Fruit fly (Drosophila melanogaster) whole organism: ENCODE data around the gene Trmt112.

Experiments used
- CG8478 ChIP-seq: fragments of >200 bp; optimal IDR thresholded peaks from 2 replicates; lab custom pipeline; 2018; ENCODE audit warnings: inconsistent platforms
- Dll ChIP-seq: fragments of >200 bp; optimal IDR thresholded peaks from 2 replicates; lab custom pipeline; 2017
- EcR ChIP-seq, 2 experiments: fragments of >200 bp; optimal IDR thresholded peaks; 2 replicates each; lab custom pipeline; 2017; ENCODE audit warnings: missing biosample characterization in 2 of 2, missing genetic modification characterization in 2 of 2, missing genetic modification reagents in 2 of 2
- pan ChIP-seq: fragments of >200 bp; optimal IDR thresholded peaks from 2 replicates; lab custom pipeline; 2017
- psq ChIP-seq: fragments of >200 bp; optimal IDR thresholded peaks from 2 replicates; lab custom pipeline; 2017
- usp ChIP-seq: fragments of >200 bp; optimal IDR thresholded peaks from 2 replicates; lab custom pipeline; 2017; ENCODE audit warnings: missing biosample characterization, missing genetic modification characterization, mixed read lengths

Trmt112 gene

DNA sequence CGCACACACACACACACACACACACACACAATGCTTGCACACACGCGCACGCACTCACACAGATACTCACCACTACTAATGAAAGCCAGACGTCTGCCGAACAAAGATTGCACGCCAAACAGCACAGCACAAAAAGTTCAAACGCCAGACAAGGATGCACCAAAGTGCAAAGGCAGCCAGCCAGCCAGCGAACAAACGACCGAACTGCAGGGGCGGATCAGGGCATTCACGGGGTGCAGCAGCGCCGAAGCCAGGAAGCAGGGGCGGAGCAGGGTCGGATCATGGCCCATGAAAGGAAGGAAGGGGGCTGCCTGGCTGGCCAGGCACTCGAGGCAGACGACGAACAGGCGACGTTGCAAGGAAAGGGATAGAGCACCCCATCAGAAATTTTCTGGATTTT is 35.9 kb upstream of the Trmt112 start:
- peak in 1 of 2 experiments; percentile 81 for TF ChIP-seq EcR (GFP tag; optimal IDR thresholded peaks at IDR 0.05; lab: Kevin White, UChicago)
- no peak for TF ChIP-seq psq (lab: Kevin White, UChicago)
- TF ChIP-seq CG8478 (lab: Kevin White, UChicago), result no peak
- no peak for TF ChIP-seq usp (GFP tag; lab: Kevin White, UChicago)
- TF ChIP-seq pan, result no peak
- peak; percentile 2 for TF ChIP-seq Dll

DNA sequence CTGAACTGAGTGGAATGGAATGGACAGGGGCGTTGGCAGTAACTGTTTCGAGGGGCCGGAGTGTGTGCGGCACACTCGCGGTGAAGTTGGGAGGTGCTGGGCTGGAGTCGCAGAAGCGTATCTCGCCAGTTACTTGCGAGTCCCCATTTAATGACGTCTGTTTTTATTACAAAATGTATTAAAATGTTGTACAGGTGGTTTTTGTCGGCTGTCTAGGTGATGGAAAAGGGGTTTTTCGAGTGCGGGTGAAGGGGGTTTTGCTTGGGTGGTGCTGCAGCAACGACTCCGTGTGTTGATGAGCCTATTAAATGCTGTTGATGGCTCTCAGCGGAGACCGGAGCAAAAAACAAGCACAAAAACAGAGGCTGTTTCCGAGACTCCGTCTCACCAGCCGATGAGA is 34.7 kb upstream of the Trmt112 start:
- TF ChIP-seq Dll, result peak; percentile 40
- TF ChIP-seq pan, result no peak
- TF ChIP-seq EcR (GFP tag; optimal IDR thresholded peaks at IDR 0.05; lab: Kevin White, UChicago), result peak in 1 of 2 experiments; percentile 2
- TF ChIP-seq psq (lab: Kevin White, UChicago), result no peak
- no peak for TF ChIP-seq usp (GFP tag; lab: Kevin White, UChicago)
- TF ChIP-seq CG8478 (lab: Kevin White, UChicago), result no peak

DNA sequence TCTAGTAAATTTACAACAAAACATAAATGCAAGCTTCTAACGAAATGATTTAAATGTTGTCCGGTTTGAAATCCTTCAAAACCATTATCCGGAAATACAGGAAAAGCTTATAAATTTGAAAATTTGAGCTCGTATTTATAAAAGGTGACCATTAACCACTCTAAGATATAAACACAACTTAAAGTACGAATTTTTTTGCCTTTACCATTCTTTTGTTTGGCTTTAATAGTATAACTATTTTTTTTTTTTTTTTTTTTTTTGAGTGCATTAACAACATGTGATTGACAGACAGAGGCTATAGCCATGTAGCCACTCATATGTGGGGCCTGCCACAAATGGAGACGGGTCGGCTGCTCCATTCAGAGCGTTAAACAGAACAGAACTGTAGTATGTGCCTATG is 26.8 kb upstream of the Trmt112 start:
- TF ChIP-seq Dll (no peak), CG8478 (lab: Kevin White, UChicago) (no peak), usp (GFP tag; lab: Kevin White, UChicago) (no peak), pan (no peak), psq (lab: Kevin White, UChicago) (no peak), EcR (GFP tag; optimal IDR thresholded peaks at IDR 0.05; lab: Kevin White, UChicago) (no peak)

DNA sequence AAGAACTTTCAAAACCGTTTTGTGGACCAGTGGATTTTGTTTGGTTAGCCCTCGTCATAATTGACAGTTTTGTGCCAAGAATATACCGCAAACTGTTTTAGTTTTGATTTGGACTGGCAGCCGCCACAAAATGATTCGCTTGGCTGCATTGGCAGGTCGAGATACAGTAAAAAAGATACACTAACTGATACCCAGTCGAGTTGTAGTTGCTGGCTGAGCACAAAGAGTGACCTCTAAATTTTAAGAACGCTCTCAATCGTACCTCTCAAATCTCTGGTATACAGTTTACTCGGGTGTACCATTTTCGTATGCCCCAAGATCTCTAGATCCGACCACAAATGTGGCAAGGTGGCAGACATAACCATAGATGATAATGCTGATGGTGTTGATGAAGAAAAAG is 26.3 kb upstream of the Trmt112 start:
- TF ChIP-seq pan, result no peak
- no peak for TF ChIP-seq usp (GFP tag; lab: Kevin White, UChicago)
- no peak for TF ChIP-seq CG8478 (lab: Kevin White, UChicago)
- TF ChIP-seq Dll, result no peak
- TF ChIP-seq psq (lab: Kevin White, UChicago), result no peak
- TF ChIP-seq EcR (GFP tag; optimal IDR thresholded peaks at IDR 0.05; lab: Kevin White, UChicago), result no peak

DNA sequence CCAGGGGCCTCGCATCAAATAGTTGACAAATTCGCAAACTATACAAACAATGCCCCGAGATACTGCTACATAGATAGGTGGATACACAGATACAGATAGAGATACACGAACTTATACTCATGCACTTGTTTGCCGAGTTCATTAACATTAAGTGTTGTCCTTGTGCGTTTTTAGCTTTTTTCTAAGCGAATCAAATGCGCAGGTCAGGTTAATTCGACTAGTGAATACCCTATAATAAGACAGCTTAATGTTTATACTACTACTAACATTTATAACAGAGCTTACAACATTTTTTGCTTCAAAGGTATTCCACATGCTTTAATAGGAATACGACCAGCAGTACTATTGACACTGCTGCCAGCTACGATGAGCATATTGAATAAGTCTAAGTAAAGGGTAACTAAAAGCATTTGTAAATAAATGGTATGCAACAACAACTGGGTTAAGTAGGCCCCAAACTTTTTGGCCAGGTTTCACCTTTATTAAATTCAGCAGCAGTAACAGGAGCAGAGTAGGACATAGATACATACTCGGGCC is 24.9 kb upstream of the Trmt112 start:
- no peak for TF ChIP-seq EcR (GFP tag; optimal IDR thresholded peaks at IDR 0.05; lab: Kevin White, UChicago)
- TF ChIP-seq CG8478 (lab: Kevin White, UChicago), result no peak
- TF ChIP-seq usp (GFP tag; lab: Kevin White, UChicago), result no peak
- no peak for TF ChIP-seq pan
- no peak for TF ChIP-seq Dll
- no peak for TF ChIP-seq psq (lab: Kevin White, UChicago)

DNA sequence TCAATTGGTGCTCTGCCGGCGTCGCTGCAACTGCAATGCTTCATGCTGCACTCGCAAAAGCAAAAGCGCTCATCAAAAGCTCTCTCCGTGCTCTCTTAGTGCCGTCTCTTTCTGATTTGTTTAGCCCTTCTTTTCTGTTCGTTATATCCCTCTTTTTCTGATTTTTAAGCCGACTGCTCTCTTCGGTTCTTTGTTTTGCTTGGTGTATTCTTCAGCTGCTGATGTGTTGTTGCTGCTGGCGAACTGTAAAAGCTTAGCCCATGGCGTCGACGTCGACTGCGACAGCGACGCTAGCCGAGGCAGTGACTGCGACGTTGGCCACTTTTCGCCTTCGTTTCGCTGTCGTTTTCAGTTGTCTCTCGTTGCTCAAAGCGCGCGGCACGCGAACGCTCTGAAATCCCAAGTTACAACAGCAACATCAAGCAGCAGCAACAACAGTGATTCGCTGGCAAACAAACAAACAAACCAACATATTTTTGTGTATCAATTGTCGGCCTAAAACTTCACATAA is 23.4 kb upstream of the Trmt112 start:
- peak; percentile 26 for TF ChIP-seq CG8478 (lab: Kevin White, UChicago)
- peak; percentile 74 for TF ChIP-seq Dll
- peak in 1 of 2 experiments; percentile 17 for TF ChIP-seq EcR (GFP tag; optimal IDR thresholded peaks at IDR 0.05; lab: Kevin White, UChicago)
- peak; percentile 83 for TF ChIP-seq psq (lab: Kevin White, UChicago)
- no peak for TF ChIP-seq usp (GFP tag; lab: Kevin White, UChicago)
- no peak for TF ChIP-seq pan

DNA sequence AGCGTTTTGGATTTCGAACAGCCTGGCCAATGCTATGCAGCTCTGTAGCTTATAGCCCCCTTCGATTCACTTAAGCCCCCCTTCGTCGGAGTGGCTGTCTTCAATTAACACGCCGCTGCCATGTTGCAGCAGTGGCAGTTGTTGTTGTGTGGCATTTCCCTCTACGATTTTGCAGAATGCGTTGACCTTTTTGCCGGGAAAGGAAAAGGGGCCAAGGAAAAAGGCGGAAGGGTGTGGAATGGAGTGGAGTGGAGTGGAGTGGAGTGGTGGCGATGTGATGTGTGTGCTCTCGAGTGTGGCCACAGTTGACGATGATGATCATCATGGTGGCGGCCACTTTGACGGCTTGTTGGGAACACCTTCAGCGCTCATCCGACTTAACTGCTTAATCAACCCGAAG is 21.7 kb upstream of the Trmt112 start:
- TF ChIP-seq EcR (GFP tag; optimal IDR thresholded peaks at IDR 0.05; lab: Kevin White, UChicago), result peak in 1 of 2 experiments; percentile 84
- no peak for TF ChIP-seq pan

DNA sequence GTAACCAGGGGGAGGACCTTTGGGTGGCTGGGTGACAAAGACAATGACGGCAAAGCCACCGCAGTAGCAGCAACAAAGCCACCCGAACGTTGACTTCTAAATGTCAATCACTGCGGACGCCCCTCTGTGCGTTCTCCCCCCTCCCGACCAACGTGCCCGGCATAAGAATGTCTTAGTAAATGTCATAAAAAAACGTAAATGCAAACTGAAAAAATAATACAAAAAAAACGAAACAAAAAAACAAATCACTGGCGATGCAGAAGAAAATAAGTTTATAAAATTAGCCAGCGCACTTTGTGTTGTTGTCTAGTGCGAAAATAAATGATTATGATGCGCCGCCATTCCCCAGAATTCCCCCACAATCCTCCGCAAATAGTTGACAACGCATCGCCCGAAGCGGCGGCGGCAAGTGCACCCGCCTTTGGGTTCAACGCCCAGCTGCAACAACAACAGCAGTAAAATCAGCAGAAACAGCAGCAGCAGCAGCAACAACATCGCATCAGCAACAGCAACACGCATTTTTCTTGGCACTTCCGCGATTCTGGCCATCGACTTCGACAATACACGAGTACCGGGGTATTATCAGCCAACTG is 20.4 kb upstream of the Trmt112 start:
- TF ChIP-seq Dll (no peak), EcR (GFP tag; optimal IDR thresholded peaks at IDR 0.05; lab: Kevin White, UChicago) (peak; percentile 46 to 93)

DNA sequence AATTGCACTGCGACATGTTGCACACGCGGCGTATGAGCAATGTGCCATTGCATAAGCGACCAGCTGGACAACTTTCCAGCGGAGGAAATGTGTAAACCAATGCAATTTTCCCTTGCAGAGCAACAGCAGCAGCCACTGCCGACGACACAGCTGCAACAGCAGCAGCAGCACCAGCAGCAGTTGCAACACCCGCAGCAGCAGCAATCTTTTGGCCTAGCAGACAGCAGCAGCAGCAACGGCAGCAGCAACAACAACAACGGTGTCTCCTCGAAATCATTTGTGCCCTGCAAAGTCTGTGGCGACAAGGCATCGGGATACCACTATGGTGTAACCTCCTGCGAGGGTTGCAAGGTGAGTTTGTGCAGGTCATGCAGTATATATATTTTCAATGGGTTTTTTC is 14.1 kb upstream of the Trmt112 start:
- TF ChIP-seq CG8478 (lab: Kevin White, UChicago) (no peak), Dll (no peak)

DNA sequence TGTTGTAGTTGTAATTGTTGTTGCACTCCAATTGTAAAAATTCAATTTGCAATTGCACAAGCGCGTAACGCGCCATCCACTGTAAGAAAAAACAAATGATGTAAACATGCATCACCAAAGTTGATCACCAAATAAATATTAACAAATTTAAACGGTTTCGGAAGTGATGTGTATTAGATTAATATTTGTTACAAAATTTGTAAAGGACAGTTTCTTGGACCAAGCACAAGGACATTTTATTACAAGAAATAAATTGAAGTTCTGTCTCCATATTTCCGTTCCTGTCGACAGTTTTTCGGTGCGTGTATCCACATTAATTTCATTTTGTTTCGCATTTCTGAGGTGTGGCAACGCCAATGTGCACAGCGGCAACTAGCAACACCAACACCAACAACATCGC is 13.1 kb upstream of the Trmt112 start:
- TF ChIP-seq EcR (GFP tag; optimal IDR thresholded peaks at IDR 0.05; lab: Kevin White, UChicago) (no peak), psq (lab: Kevin White, UChicago) (no peak), pan (no peak), usp (GFP tag; lab: Kevin White, UChicago) (no peak), CG8478 (lab: Kevin White, UChicago) (no peak), Dll (no peak)

DNA sequence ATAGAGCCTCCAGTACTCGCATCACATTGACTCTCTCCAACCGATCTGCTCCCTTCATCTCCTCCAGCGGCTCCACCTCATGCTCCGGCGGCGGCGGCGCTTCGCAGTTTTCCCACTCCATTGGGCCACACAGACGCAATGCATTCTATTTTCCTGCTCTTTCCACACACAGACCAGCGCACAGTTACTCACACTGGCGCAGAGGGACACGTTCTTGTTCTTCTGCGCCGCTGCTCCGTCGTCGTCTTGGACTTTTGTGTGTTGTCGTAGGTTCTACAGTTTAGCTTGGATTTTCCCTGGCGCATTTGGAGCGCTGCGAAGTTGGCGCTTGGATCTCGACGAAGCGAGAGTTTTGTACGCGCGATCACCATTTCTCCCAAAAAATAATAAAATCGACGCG is 9.7 kb upstream of the Trmt112 start, which contains the start of gene Eip78C:
Eip78C (plus strand) TSS at position 301 of the 400 bp plus-strand sequence.
- no peak for TF ChIP-seq EcR (GFP tag; optimal IDR thresholded peaks at IDR 0.05; lab: Kevin White, UChicago)

DNA sequence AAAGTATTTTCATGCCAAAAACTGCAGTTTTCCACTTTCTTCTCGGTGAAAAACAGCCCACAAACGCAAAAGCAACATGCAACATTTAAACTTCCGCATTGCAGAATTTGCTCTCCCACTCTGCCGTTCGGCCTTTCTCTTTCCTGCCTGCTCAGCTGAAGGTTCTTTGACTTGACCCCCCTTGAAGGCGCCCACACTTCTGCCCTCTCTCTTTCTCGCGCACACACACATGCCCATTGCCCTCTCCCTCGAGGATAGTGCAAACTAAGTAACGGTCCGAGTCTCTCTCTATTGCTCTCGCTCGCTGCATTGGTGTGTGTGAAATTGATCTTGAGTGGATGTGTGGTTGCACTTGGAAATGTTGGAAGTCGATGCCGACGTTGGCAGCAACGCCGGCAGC is 9.0 kb upstream of the Trmt112 start:
- TF ChIP-seq psq (lab: Kevin White, UChicago) (no peak), EcR (GFP tag; optimal IDR thresholded peaks at IDR 0.05; lab: Kevin White, UChicago) (peak in 1 of 2 experiments; percentile 97)

DNA sequence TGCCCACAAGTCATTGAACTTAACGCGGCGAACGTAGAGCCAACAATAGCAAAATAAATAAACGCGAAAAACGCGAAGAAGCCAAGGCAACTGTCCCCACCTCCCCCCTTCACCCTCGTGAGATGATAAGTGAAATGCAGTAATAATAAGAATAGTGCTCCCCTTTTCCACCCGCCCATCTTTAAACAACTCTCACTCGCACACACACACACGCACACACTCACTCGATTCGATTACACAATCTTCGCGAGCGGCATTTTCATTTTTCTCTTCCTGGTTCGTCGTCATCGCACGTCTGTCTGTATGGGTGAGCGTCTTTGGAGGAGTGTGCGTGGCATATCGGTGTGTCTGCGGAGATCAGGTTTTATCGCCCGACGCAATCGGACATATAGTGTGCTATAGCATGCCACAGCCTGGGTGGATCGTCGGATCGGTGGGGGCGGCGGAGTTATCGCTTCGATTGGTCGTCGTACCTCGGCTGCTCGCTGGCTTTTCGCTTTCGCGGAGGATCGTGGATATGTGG is 8.1 kb upstream of the Trmt112 start:
- TF ChIP-seq CG8478 (lab: Kevin White, UChicago), result no peak
- peak; percentile 85 to 99 for TF ChIP-seq EcR (GFP tag; optimal IDR thresholded peaks at IDR 0.05; lab: Kevin White, UChicago)
